Worm (Caenorhabditis elegans): ENCODE data around the gene srsx-11.

DNA sequence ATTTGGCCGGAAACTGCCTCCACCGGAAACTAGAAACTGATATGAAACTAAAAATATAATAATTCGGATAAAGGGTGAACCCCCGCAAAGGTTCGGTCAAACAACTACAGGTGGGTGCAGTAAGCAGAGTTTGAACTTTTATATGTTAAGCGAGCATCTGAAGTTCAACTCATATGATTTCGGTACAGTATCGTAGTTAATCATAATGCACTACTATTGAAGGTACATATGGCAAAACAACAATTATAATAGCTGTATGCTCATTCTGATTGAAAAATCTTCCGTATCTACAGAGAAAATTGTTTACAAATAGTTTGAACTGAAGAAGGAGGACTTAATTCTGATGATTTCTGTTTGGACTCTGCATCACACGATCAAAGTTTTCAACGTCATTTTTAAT lies 45.7 kb downstream of the srsx-11 start:
- TF ChIP-seq nhr-237 (tag; optimal IDR thresholded peaks at IDR 0.05): no peak
- no peak for TF ChIP-seq aly-2 (tag; optimal IDR thresholded peaks at IDR 0.05)
- no peak for TF ChIP-seq lin-13 (GFP tag; optimal IDR thresholded peaks at IDR 0.05)
- no peak for TF ChIP-seq fos-1 (tag; optimal IDR thresholded peaks at IDR 0.05)
- no peak for TF ChIP-seq egl-27 (tag; optimal IDR thresholded peaks at IDR 0.05)
- TF ChIP-seq nhr-10 (tag; optimal IDR thresholded peaks at IDR 0.05): no peak
- TF ChIP-seq nhr-12 (tag; optimal IDR thresholded peaks at IDR 0.05): no peak
- TF ChIP-seq elt-3 (tag; optimal IDR thresholded peaks at IDR 0.05): no peak
- TF ChIP-seq lin-39 (tag; optimal IDR thresholded peaks at IDR 0.05): no peak
- TF ChIP-seq alr-1 (tag; optimal IDR thresholded peaks at IDR 0.05): no peak
- TF ChIP-seq R02D3.7 (tag; optimal IDR thresholded peaks at IDR 0.05): no peak
- no peak for TF ChIP-seq F13H6.1 (tag; optimal IDR thresholded peaks at IDR 0.05)

All from whole organism, L2 larva.